Fruit fly (Drosophila melanogaster) whole organism: ENCODE data around the gene CG33679.

Experiments used
- pan ChIP-seq: fragments of >200 bp; optimal IDR thresholded peaks from 2 replicates; lab custom pipeline; 2017
- psq ChIP-seq: fragments of >200 bp; optimal IDR thresholded peaks from 2 replicates; lab custom pipeline; 2017
- usp ChIP-seq: fragments of >200 bp; optimal IDR thresholded peaks from 2 replicates; lab custom pipeline; 2017; ENCODE audit warnings: missing biosample characterization, missing genetic modification characterization, mixed read lengths

- TF ChIP-seq pan (no peak), usp (no peak), psq (lab: Kevin White, UChicago) (no peak)
Measured at dm6 chr2L:15065663-15066062, 7.6 kb downstream of the CG33679 start.
